Fruit fly (Drosophila melanogaster): Measurements from ENCODE around the gene LpR1.

LpR1 gene

DNA sequence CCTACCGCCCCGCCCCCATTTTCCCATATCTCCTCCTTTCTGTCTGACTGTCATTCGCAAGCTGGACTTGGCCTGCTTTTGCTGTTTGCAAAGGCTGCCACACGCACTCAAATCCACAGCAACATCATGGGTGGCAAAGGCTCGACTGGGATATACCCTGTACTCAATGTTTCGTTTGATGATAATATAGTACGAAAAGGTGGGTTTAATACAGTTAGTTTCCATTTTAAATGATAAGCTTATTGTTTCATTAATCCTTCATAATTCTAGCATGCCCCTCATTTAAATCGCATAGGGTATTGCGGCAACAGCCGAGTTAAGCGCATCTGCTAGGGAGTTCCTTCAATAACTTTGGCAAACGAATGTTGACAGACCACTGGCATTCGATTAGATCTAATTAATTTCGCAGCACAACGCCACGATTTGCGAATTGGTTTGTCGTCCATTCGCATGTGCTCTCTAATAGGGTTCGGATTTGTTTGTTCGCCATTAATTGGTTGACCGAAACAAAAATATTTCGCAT, 68.7 kb downstream of the LpR1 start:
- TF ChIP-seq CG32264 (GFP tag; optimal IDR thresholded peaks at IDR 0.05) (no peak), ey (GFP tag; optimal IDR thresholded peaks at IDR 0.05) (no peak), pan (optimal IDR thresholded peaks at IDR 0.05) (no peak), CrebA (GFP tag; optimal IDR thresholded peaks at IDR 0.05; ENCODE audit: borderline replicate concordance) (no peak), Hr83 (GFP tag; optimal IDR thresholded peaks at IDR 0.05; ENCODE audit: poor library complexity, severe bottlenecking) (no peak), dl (GFP tag; optimal IDR thresholded peaks at IDR 0.05; ENCODE audit: insufficient read depth in 1 of 2, partially characterized antibody in 2 of 2) (no peak), psq (GFP tag; optimal IDR thresholded peaks at IDR 0.05) (no peak), HLH106 (tag; optimal IDR thresholded peaks at IDR 0.05) (no peak), usp (GFP tag; optimal IDR thresholded peaks at IDR 0.05) (no peak), brk (GFP tag; optimal IDR thresholded peaks at IDR 0.05) (no peak), lola (GFP tag; optimal IDR thresholded peaks at IDR 0.05) (no peak), CG9705 (GFP tag; optimal IDR thresholded peaks at IDR 0.05) (no peak), woc (GFP tag; optimal IDR thresholded peaks at IDR 0.05) (no peak), dsf (GFP tag; optimal IDR thresholded peaks at IDR 0.05; ENCODE audit: borderline replicate concordance) (no peak), Abd-B (GFP tag; optimal IDR thresholded peaks at IDR 0.05) (no peak)
